Worm (Caenorhabditis elegans) whole organism, L2 larva: ENCODE measurements around the gene mec-5.

ENCODE experiments used
- ceh-82 ChIP-seq: fragments of 150-350 bp; optimal IDR thresholded peaks from 2 replicates; lab custom pipeline; 2014; ENCODE audit warnings: missing biosample characterization, missing genetic modification characterization
- mbf-1 ChIP-seq: sonication (generic microtip); optimal IDR thresholded peaks from 2 replicates; lab custom pipeline; 2017; ENCODE audit warnings: missing biosample characterization, missing genetic modification characterization
- nhr-25 ChIP-seq: fragments of 150-350 bp; sonication (generic microtip); optimal IDR thresholded peaks from 3 replicates; lab custom pipeline; 2014; ENCODE audit warnings: missing biosample characterization, missing genetic modification characterization

DNA sequence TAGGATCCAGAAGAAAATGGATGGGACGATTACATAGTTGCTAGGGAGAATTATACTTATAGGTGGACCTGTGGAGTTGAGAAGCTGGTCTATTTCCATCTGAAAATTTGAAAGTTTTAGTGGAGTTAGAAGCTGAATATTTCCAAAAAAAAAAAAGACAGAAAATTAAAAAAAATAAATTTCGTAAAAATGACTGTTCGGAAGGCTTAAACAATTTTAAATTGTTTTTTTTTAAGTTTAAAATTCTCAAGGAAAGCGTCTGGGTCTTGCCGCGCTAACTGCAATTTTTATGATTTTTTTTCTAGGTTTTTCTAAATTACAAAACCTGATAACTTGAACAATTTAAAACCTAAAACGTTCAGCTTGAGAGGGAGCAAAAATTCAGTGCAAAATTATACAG is 4.6 kb upstream of the mec-5 start, which contains the start of gene mrp-3:
- TF ChIP-seq nhr-25 (tag; lab: Kevin White, UChicago) (no peak), ceh-82 (tag; lab: Kevin White, UChicago) (no peak), mbf-1 (tag; lab: Kevin White, UChicago) (no peak)
